Worm (Caenorhabditis elegans) whole organism, midembryonic: Measurements from ENCODE around the gene srv-29.

Experiments used
- cog-1 ChIP-seq: sonication (generic microtip); optimal IDR thresholded peaks from 2 replicates; lab custom pipeline; 2016; ENCODE audit warnings: missing genetic modification characterization, missing compliant biosample characterization
- flt-1 ChIP-seq: fragments of 200-800 bp; sonication (Bioruptor generic); IDR thresholded peaks from 2 replicates; pipeline ENCODE4 v1.3.6; 2022; ENCODE audit warnings: missing genetic modification characterization, missing compliant biosample characterization
- klf-2 ChIP-seq: fragments of 200-800 bp; sonication (Bioruptor generic); conservative IDR thresholded peaks from 2 replicates; pipeline ENCODE4 v1.3.6; 2022; ENCODE audit warnings: missing genetic modification reagents, missing genetic modification characterization, missing compliant biosample characterization
- med-1 ChIP-seq: sonication (generic microtip); optimal IDR thresholded peaks from 2 replicates; lab custom pipeline; 2017; ENCODE audit warnings: missing genetic modification characterization, mild to moderate bottlenecking, missing compliant biosample characterization, antibody characterized with exemption, missing genetic modification reagents; ENCODE audit not compliant: insufficient read depth
- ref-1 ChIP-seq: fragments of 200-800 bp; sonication (Bioruptor generic); conservative IDR thresholded peaks from 2 replicates; pipeline ENCODE4 v1.3.6; 2022; ENCODE audit warnings: missing genetic modification reagents, missing genetic modification characterization, missing compliant biosample characterization
- ztf-29 ChIP-seq: fragments of 200-800 bp; sonication (Bioruptor generic); IDR thresholded peaks from 2 replicates; pipeline ENCODE4 v1.3.6; 2022; ENCODE audit warnings: missing genetic modification reagents, missing genetic modification characterization, missing compliant biosample characterization

DNA sequence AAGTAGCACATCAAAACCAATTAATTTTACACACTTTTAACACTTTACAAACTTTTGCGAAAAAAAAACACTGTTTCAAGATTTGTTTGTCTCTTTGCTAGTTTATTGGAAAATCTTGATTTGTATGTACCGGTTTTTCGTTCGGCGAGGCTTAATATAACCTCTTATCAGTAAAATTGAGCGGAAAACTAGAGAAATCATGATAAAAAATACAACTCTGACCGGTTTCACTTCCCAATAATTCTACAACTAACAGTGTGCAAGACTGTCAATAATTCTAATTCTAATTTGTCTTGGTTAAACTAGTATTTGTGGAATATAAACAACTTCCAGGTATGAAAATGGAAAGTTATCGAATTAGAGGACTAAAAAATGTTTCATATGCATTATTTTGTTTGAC is 44.5 kb downstream of the srv-29 start, which contains the start of gene C49A9.3:
- TF ChIP-seq med-1 (GFP tag; lab: Kevin White, UChicago) (no peak), ztf-29 (GFP tag; lab: Robert Waterston, UW) (no peak), cog-1 (tag; lab: Kevin White, UChicago) (no peak), flt-1 (GFP tag; lab: Robert Waterston, UW) (no peak), ref-1 (GFP tag; lab: Robert Waterston, UW) (no peak), klf-2 (GFP tag; lab: Robert Waterston, UW) (no peak)
